Worm (Caenorhabditis elegans): Measurements from ENCODE around the gene Y45G12B.3.

Gene Y45G12B.3

DNA sequence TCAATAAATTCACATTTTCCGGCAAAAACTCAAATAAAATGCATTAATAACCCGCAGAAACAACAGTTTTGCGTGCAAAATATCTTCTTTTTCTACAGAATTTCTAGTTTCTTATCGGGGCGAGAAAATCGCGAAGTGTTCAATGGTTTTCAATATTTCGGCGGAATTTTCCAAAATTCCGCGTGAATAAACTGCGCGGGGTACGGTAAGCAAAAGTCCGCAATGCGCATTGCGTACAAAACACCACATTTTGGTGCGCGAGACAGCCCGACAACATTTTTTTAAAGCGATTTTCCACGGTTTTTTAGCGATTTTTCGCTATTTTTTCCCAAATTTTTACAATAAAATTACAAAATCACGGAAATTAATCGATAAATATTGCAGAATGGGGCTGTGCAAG is 1.7 kb downstream of the Y45G12B.3 start, which contains the start of gene Y45G12B.2 (continued):
- TF ChIP-seq nhr-20 (tag; optimal IDR thresholded peaks at IDR 0.05) (peak; percentile 72), F16B12.6 (tag; optimal IDR thresholded peaks at IDR 0.05) (peak; percentile 93)

DNA sequence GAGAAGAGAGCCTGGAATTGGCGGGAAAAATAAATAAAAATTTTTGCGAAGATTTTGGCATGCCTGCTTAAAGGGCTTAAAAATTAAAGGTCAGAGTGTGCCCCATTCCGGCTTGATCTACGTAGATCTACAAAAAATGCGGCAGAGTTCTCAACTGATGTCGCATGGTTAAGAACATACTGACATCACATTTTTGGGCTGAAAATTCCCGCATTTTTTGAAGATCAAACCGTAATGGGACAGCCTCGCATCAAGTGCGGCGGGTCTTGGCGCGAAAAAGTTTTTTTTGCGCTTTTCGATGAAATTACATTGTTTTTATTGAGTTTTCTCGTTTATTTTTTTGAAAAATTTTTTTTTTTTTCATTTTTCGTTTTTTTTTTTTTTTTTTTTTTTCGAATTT is 5.1 kb downstream of the Y45G12B.3 start:
- TF ChIP-seq irx-1 (tag; optimal IDR thresholded peaks at IDR 0.05), result no peak
- TF ChIP-seq ces-1 (GFP tag; optimal IDR thresholded peaks at IDR 0.05), result no peak
- no peak for TF ChIP-seq hlh-4 (tag; optimal IDR thresholded peaks at IDR 0.05)
- TF ChIP-seq aly-2 (tag; optimal IDR thresholded peaks at IDR 0.05), result no peak
- TF ChIP-seq unc-98 (GFP tag; IDR thresholded peaks at IDR 0.05), result no peak
- no peak for TF ChIP-seq nhr-71 (tag; optimal IDR thresholded peaks at IDR 0.05)

DNA sequence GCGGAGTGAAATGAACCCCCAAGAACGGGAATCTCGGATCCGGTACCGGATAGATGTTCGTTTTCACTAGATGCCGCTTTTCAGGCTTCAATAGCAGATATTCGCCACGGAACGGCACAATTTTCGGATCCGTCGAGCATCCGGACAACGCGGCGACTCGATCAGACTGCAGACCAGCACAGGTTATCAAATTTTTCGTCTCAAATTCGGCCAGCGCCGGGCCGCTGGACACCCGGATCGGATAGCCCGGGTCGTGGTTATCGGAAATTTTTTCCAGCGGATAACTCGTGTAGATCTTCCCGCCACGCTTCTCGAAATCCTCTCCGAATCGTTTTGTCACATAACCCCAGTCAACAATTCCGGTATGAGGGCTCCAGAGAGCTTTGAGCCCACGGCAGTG is 5.6 kb downstream of the Y45G12B.3 start:
- no peak for TF ChIP-seq lin-35 (GFP tag; optimal IDR thresholded peaks at IDR 0.05)
- TF ChIP-seq ama-1 (optimal IDR thresholded peaks at IDR 0.05), result no peak
- TF ChIP-seq nhr-77 (tag; optimal IDR thresholded peaks at IDR 0.05), result no peak
- no peak for TF ChIP-seq swsn-7 (tag; optimal IDR thresholded peaks at IDR 0.05)

DNA sequence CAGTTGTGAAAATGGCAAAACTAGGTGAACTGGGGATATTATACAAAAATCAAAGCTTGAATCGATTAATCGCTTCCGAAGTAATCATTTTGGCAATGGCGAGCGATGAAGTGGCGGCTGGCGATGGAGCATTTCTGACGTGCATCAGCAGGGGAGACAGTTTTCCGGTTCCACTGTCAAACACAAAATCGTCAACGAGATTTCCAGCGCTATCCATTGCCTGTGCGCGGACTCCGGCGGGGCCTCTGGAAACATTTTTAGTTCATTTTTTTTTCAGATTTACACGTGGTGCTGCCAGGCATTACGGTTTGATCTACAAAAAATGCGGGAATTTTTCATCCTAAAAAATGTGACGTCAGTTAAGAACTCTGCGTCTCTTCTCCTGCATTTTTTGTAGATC is 7.5 kb downstream of the Y45G12B.3 start:
- TF ChIP-seq ama-1 (optimal IDR thresholded peaks at IDR 0.05) (no peak), fos-1 (tag; optimal IDR thresholded peaks at IDR 0.05) (no peak), efl-1 (optimal IDR thresholded peaks at IDR 0.05) (no peak), efl-1 (GFP tag; optimal IDR thresholded peaks at IDR 0.05 in 1 of 2) (peak in 1 of 2 experiments; percentile 37), F16B12.6 (tag; optimal IDR thresholded peaks at IDR 0.05) (no peak), zag-1 (tag; optimal IDR thresholded peaks at IDR 0.05) (no peak), unc-30 (tag; optimal IDR thresholded peaks at IDR 0.05) (no peak), ceh-63 (GFP tag; optimal IDR thresholded peaks at IDR 0.05) (no peak), pag-3 (tag; optimal IDR thresholded peaks at IDR 0.05; ENCODE audit: borderline replicate concordance, insufficient read depth) (no peak)

DNA sequence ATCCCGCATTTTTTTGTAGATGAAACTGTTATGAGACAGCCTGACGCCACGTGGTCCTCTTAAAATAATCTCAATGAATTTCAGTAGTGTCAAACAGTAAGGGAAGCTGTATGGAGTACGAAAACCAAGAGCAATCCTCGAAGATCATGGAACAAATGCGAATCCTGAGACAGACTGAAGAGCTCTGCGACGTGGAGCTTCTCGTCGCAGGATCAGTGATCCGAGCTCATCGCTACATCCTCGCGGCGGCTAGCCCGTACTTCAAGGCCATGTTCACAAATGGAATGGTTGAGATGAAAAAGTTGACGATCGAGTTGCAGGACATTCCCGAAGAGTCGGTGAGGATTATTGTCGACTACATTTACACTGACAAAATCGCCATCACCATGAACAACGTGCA is 11.8 kb downstream of the Y45G12B.3 start:
- TF ChIP-seq unc-130 (tag; optimal IDR thresholded peaks at IDR 0.05) (no peak), F16B12.6 (tag; optimal IDR thresholded peaks at IDR 0.05) (no peak), ceh-90 (tag; optimal IDR thresholded peaks at IDR 0.05) (no peak), elt-2 (tag; optimal IDR thresholded peaks at IDR 0.05) (no peak), tbx-2 (tag; optimal IDR thresholded peaks at IDR 0.05) (no peak), nhr-76 (tag; optimal IDR thresholded peaks at IDR 0.05) (no peak), skn-1 (tag; optimal IDR thresholded peaks at IDR 0.05) (no peak), isw-1 (GFP tag; IDR thresholded peaks at IDR 0.05) (no peak), nhr-11 (tag; optimal IDR thresholded peaks at IDR 0.05) (no peak), hpl-2 (GFP tag; optimal IDR thresholded peaks at IDR 0.05) (no peak)

DNA sequence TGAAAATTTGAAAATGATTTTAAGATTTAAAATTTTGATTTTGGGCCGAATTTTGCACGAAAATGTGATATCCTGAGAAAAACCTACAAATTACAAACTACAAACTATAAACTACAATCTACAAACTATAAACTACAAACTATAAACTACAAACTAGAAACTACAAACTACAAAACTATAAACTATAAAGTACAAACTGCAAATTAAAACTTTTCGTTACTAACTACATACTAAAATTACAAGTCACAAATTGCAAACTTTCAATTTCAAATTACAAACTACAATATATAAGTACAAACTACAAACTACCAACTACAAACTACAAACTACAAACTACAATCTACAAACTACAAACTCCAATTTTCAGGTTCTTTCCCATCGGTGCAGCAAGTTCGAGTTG is 12.6 kb downstream of the Y45G12B.3 start:
- TF ChIP-seq unc-86 (tag; optimal IDR thresholded peaks at IDR 0.05) (no peak), hlh-17 (GFP tag; optimal IDR thresholded peaks at IDR 0.05; ENCODE audit: borderline replicate concordance) (no peak), hpl-2 (GFP tag; optimal IDR thresholded peaks at IDR 0.05) (no peak), ceh-8 (GFP tag; optimal IDR thresholded peaks at IDR 0.05) (no peak), lin-15B (tag; optimal IDR thresholded peaks at IDR 0.05) (no peak), nhr-90 (tag; optimal IDR thresholded peaks at IDR 0.05; ENCODE audit: poor library complexity) (no peak), egl-27 (tag; optimal IDR thresholded peaks at IDR 0.05) (no peak), alr-1 (tag; optimal IDR thresholded peaks at IDR 0.05; ENCODE audit: borderline replicate concordance) (no peak), zip-4 (GFP tag; optimal IDR thresholded peaks at IDR 0.05) (no peak), aha-1 (tag; optimal IDR thresholded peaks at IDR 0.05) (no peak), grh-1 (GFP tag; IDR thresholded peaks at IDR 0.05) (no peak), lsy-2 (tag; optimal IDR thresholded peaks at IDR 0.05) (no peak), unc-30 (tag; optimal IDR thresholded peaks at IDR 0.05) (no peak), mab-9 (GFP tag; IDR thresholded peaks at IDR 0.05) (no peak), F16B12.6 (tag; optimal IDR thresholded peaks at IDR 0.05) (no peak), blmp-1 (tag; optimal IDR thresholded peaks at IDR 0.05) (no peak), ceh-90 (tag; optimal IDR thresholded peaks at IDR 0.05) (no peak), nhr-11 (tag; optimal IDR thresholded peaks at IDR 0.05) (no peak), lin-14 (GFP tag; optimal IDR thresholded peaks at IDR 0.05) (no peak), pqm-1 (tag; optimal IDR thresholded peaks at IDR 0.05) (no peak)
